Worm (Caenorhabditis elegans) whole organism, dauer: ENCODE measurements around the gene mam-5.
"Not testable (repeated sequence)": the region's sequence is repeated elsewhere in the genome, so short reads cannot be mapped to it uniquely, and the experiment has no call there.

Experiments
- unc-62 ChIP-seq: sonication (generic microtip); optimal IDR thresholded peaks from 2 replicates; lab custom pipeline; 2017; ENCODE audit warnings: missing biosample characterization, missing genetic modification reagents, missing genetic modification characterization

Gene mam-5

DNA sequence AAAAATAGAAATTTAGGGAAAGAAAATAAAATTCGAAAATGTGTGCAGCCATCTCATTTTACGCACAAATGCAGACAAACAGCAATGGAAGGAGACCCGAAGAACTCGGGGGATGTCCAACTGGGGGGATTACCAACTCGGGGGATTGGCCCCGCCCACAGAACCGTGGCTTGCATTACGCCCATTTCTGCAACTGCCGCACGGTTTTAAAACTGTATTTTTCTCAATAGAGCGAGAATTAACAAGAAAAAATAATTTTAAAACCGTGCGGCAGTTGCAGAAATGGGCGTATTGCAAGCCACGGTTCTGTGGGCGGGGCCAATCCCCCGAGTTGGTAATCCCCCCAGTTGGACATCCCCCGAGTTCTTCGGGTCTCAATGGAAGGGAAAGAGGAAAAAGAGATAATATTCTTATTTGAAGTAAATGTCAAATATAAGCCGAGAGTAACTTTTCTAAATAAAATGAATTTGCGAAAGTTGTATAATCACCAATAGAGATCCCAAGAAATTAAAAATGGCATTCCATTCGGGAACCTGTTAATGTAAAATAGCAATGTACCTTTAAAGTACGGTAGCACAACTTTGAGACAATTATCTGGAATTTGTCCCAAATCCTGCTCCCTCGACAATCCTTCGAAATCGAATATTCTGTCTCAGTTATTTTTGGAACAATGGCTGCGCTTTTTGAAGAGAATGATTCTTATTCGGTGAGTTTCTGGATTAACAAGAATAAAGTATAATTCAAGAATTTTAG is 28.4 kb downstream of the mam-5 start, which contains the start of the genes ruvb-1 and tofu-1:
TSS of gene ruvb-1 (minus strand) at position 72 of the 753 bp plus-strand sequence.
TSS of gene tofu-1 (plus strand) at position 417 of the 753 bp plus-strand sequence.
- not testable (repeated sequence) for TF ChIP-seq unc-62 (GFP tag; lab: Kevin White, UChicago)

ce11 chrV:9982568-9982967 is 30.1 kb downstream of the mam-5 start, which contains the start of gene C27H6.9:
C27H6.9 (plus strand) TSS chrV:9982868.
- TF ChIP-seq unc-62 (GFP tag; lab: Kevin White, UChicago) = no peak

DNA sequence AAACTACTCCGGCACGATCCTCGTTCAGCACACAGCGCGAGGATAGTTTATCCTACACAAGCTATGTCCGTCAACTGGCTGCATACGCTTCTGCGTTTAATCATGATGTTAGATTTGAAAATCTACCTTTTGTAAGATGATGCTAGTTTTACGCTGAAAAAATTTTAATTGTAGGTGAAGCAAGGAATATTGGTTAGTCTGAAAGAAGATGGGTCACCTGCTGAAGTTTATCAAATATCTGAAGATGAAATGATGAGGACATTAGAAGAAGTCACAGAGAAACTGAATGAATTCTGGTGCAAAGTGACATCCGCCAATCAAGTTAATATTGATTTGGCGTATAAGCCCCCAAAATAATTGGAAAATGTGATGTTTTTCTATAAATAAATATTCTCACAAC is 31.0 kb downstream of the mam-5 start:
- TF ChIP-seq unc-62 (GFP tag; lab: Kevin White, UChicago) = no peak

- no peak for TF ChIP-seq unc-62 (GFP tag; lab: Kevin White, UChicago)
These were observed 32.3 kb downstream of the mam-5 start for ce11 chrV:9984821-9985220.

DNA sequence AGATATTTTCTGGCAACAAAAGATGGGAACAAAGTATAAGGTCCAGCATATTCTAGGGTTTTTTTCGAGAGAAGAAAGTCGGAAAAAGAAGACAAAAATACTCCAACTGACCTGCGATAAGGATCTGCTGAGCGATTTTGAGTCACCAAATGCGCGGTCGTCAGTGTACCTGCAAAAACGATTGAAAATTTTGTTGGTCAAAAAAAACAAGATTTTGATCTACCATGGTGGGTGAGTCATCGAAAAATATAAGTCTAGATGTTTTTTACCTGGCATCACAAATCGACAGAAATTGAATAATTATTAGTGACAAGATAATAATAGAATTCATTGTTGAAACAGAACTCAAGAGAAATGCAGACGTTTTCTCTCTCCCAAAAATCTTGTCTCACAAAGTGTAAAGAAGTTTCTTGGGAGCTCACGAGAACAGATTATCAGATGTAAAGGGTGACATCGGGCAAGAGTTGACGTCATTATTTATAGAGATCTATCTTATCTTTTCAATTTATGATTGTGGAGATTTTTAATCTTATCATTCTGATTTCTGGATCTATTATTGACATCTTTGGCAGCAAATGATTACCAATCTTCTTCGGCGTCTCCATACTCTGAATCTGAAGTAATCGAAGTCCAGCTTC is 32.8 kb downstream of the mam-5 start:
- TF ChIP-seq unc-62 (GFP tag; lab: Kevin White, UChicago) = no peak

DNA sequence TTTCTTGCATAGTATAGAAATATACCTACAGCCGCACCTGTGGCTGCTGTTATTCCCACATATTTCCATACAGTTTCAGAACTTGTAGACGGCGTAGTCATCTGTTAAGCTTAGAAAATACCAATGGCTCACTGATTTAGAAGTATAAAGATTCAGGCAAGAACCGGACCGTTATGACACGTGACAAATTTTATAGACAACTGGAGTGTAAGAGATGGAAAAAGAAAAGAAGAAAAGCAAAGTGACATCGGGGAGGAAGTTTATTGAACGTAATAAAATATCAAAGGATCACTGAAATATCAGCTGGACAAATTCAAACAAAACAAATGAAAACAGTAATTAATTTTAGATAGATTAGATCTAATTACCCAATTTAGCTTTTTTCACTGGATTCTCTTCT is 33.7 kb downstream of the mam-5 start, which contains the start of gene rmd-2:
TSS of gene rmd-2 (minus strand) at position 101 of the 400 bp plus-strand sequence.
- TF ChIP-seq unc-62 (GFP tag; lab: Kevin White, UChicago) = no peak

DNA sequence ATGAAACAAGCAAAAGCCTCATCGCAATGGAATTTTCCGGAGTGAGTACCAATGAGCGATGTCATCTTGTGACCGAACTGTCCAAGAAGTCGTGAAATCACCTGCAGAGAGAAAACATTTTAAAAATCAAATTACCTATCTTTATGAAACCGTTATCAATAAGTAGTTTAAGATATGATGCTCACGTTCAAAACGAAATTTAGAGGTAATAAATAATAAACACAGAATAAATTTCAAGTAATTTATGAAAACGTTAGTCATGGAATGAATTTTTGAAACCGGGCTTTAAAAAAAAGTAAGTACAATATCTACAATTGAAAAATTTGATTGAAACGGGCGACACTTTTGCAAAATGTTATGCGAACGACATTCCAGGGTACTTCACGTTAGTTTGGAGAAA is 35.2 kb downstream of the mam-5 start, which contains the start of gene C27H6.8:
TSS of gene C27H6.8 (minus strand) at position 101 of the 400 bp plus-strand sequence.
- TF ChIP-seq unc-62 (GFP tag; lab: Kevin White, UChicago) = no peak

DNA sequence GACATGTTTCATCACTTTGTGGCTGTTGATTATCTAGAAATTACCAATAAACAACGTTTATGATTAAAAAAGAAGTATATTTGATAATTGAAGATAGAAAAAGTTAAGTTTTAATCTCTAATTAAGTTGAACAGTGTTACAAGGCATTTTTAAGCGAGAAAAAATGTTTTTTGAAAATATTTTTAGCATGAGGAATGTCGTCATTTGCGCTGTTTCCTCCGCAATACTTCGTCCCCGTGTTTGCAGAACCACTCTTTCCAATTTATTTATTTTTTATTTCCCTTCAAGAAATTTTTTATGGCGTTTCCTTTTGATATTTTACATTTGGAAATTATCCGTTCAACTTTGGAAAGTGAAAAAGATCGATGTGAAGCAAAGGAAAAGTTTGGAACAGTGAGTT is 39.1 kb downstream of the mam-5 start, which contains the start of the genes rde-1 and trpp-6:
TSS of gene rde-1 (minus strand) at position 33 of the 400 bp plus-strand sequence.
TSS of gene trpp-6 (plus strand) at position 286 of the 400 bp plus-strand sequence.
- no peak for TF ChIP-seq unc-62 (GFP tag; lab: Kevin White, UChicago)

DNA sequence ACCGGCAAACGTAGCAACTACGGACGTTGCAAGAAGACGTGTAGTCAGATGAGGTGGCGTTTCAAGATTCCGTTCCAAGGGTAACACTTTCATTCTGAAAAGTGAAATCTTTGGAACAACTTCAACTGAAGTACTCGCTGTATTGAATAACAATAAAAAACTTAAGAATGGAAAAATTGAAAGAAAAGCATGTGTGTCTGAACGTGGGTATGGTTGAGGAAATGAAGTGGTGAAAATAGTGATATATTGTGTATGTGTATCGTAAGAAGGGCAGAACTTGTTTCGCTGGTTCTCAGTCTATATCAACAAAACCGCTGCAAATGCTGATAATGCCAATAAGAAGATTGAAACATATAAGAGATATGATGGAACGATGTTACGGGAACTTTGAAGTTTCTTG is 43.3 kb downstream of the mam-5 start, which contains the start of gene K08H10.6:
TSS of gene K08H10.6 (minus strand) at position 101 of the 400 bp plus-strand sequence.
- TF ChIP-seq unc-62 (GFP tag; lab: Kevin White, UChicago) = no peak

- TF ChIP-seq unc-62 (GFP tag; lab: Kevin White, UChicago) = no peak
These were observed 48.3 kb downstream of the mam-5 start, which contains the start of gene K08H10.10 for ce11 chrV:10000760-10001159. K08H10.10 (plus strand) TSS chrV:10001060.

ce11 chrV:10002720-10003119 is 50.2 kb downstream of the mam-5 start:
- no peak for TF ChIP-seq unc-62 (GFP tag; lab: Kevin White, UChicago)

DNA sequence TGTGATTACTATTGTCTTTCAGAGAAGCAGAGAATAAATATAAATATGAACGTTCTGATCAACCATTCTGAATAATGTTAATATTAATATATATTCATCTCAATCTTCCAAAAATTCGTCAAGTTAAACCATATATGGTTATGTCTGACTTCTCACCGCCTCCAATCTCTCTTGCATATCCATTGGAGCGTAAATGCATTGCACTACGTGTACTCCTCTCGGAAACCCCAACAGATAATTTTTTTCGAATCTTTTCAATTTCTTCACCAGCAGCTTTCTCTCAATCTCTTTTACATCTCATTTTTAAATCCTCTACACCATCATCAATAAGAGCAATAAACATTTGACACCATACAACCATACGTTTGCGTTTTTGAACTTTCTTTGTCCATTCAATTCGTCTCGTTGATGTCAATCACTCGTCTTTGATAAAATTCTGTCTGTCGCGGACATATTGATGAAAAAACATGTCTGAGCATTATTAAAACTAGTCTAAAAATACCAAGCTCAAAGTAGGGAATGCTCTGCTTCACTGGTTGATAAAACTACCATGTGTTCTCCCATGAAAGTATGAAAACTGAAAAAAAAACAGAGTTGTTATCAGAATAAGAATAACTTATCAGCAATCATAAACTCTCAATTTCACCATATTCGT is 50.9 kb downstream of the mam-5 start:
- TF ChIP-seq unc-62 (GFP tag; lab: Kevin White, UChicago) = no peak

- TF ChIP-seq unc-62 (GFP tag; lab: Kevin White, UChicago) = not testable (repeated sequence)
These were observed 51.7 kb downstream of the mam-5 start, which contains the start of gene uda-1 for ce11 chrV:10004048-10004761. uda-1 (plus strand) TSS chrV:10004755.

DNA sequence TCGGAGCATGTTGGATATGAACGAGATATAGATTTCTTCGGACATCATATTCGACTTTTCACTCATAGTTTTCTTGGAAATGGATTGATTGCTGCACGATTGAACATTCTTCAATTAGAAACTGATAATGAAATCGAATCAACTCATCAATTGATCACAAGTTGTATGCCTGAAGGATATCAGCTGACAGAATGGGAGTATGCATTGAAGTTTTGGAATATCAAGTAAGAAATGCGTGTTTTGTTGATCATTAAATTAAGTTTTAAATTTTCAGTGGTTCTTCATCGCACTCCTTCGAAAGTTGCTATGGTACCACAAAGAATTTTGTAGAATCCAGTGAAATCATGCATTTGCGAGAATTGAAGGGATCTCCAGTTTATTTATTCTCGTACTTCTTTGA is 53.9 kb downstream of the mam-5 start:
- no peak for TF ChIP-seq unc-62 (GFP tag; lab: Kevin White, UChicago)
